Worm (Caenorhabditis elegans) whole organism, dauer: Measurements from ENCODE around the gene fbxa-83.
"Not testable (repeated sequence)": the region's sequence is repeated elsewhere in the genome, so short reads cannot be mapped to it uniquely, and the experiment has no call there.

Source experiments
- unc-62 ChIP-seq: sonication (generic microtip); optimal IDR thresholded peaks from 2 replicates; lab custom pipeline; 2017; ENCODE audit warnings: missing biosample characterization, missing genetic modification reagents, missing genetic modification characterization

Gene fbxa-83

ce11 chrIV:14326283-14326682 is at the start of gene fbxa-83:
Gene fbxa-83 (minus strand): TSS chrIV:14326383.
- TF ChIP-seq unc-62 (GFP tag; lab: Kevin White, UChicago), result no peak

- TF ChIP-seq unc-62 (GFP tag; lab: Kevin White, UChicago), result not testable (repeated sequence)
Observed at ce11 chrIV:14373814-14374213, 47.6 kb upstream of the fbxa-83 start, which contains the start of gene Y67A10A.7. Gene Y67A10A.7 (plus strand): TSS chrIV:14374114.

ce11 chrIV:14371639-14372038 is 45.5 kb upstream of the fbxa-83 start:
- TF ChIP-seq unc-62 (GFP tag; lab: Kevin White, UChicago), result no peak

ce11 chrIV:14365837-14366378 is 39.7 kb upstream of the fbxa-83 start:
- TF ChIP-seq unc-62 (GFP tag; lab: Kevin White, UChicago), result no peak

ce11 chrIV:14361189-14361588 is 35.0 kb upstream of the fbxa-83 start, which contains the start of gene ssu-2:
Gene ssu-2 (plus strand): TSS chrIV:14361247.
- TF ChIP-seq unc-62 (GFP tag; lab: Kevin White, UChicago), result no peak

ce11 chrIV:14356120-14356519 is 29.9 kb upstream of the fbxa-83 start:
- TF ChIP-seq unc-62 (GFP tag; lab: Kevin White, UChicago), result no peak

ce11 chrIV:14350651-14351050 is 24.5 kb upstream of the fbxa-83 start, which contains the start of gene oac-56:
Gene oac-56 (minus strand): TSS chrIV:14350751.
- no peak for TF ChIP-seq unc-62 (GFP tag; lab: Kevin White, UChicago)

- no peak for TF ChIP-seq unc-62 (GFP tag; lab: Kevin White, UChicago)
Observed at ce11 chrIV:14343756-14344155, 17.6 kb upstream of the fbxa-83 start, which contains the start of gene srlf-28. Gene srlf-28 (minus strand): TSS chrIV:14343856.

ce11 chrIV:14339657-14340056 is 13.5 kb upstream of the fbxa-83 start, which contains the start of gene Y67A10A.11:
Gene Y67A10A.11 (plus strand): TSS chrIV:14339957.
- TF ChIP-seq unc-62 (GFP tag; lab: Kevin White, UChicago), result no peak

- TF ChIP-seq unc-62 (GFP tag; lab: Kevin White, UChicago), result no peak
Observed at ce11 chrIV:14337757-14338156, 11.6 kb upstream of the fbxa-83 start, which contains the start of gene Y67A10A.2. Gene Y67A10A.2 (plus strand): TSS chrIV:14338057.

- no peak for TF ChIP-seq unc-62 (GFP tag; lab: Kevin White, UChicago)
Observed at ce11 chrIV:14335768-14336167, 9.6 kb upstream of the fbxa-83 start.

- TF ChIP-seq unc-62 (GFP tag; lab: Kevin White, UChicago), result no peak
Observed at ce11 chrIV:14334359-14334758, 8.2 kb upstream of the fbxa-83 start, which contains the start of gene Y67A10A.3. Gene Y67A10A.3 (minus strand): TSS chrIV:14334459.

ce11 chrIV:14326694-14327298 is 613 bp upstream of the fbxa-83 start:
- no peak for TF ChIP-seq unc-62 (GFP tag; lab: Kevin White, UChicago)

ce11 chrIV:14321655-14322054 is 4.5 kb downstream of the fbxa-83 start, which contains the start of gene fbxa-126:
Gene fbxa-126 (minus strand): TSS chrIV:14321755.
- TF ChIP-seq unc-62 (GFP tag; lab: Kevin White, UChicago), result no peak

- no peak for TF ChIP-seq unc-62 (GFP tag; lab: Kevin White, UChicago)
Observed at ce11 chrIV:14318054-14318453, 8.1 kb downstream of the fbxa-83 start.

ce11 chrIV:14305813-14306212 is 20.4 kb downstream of the fbxa-83 start:
- no peak for TF ChIP-seq unc-62 (GFP tag; lab: Kevin White, UChicago)

- no peak for TF ChIP-seq unc-62 (GFP tag; lab: Kevin White, UChicago)
Observed at ce11 chrIV:14297058-14297457, 29.1 kb downstream of the fbxa-83 start.
